Worm (Caenorhabditis elegans) whole organism, L2 larva: ENCODE data around the gene F47B7.4.

Experiments
- R02D3.7 ChIP-seq: fragments of 150-350 bp; optimal IDR thresholded peaks from 2 replicates; lab custom pipeline; 2014; ENCODE audit warnings: missing biosample characterization, missing genetic modification characterization
- crh-2 ChIP-seq: sonication (generic microtip); optimal IDR thresholded peaks from 2 replicates; lab custom pipeline; 2017; ENCODE audit warnings: missing biosample characterization, missing genetic modification characterization
- fos-1 ChIP-seq: fragments of 150-350 bp; optimal IDR thresholded peaks from 2 replicates; lab custom pipeline; 2014; ENCODE audit warnings: missing biosample characterization, missing genetic modification characterization
- gmeb-1 ChIP-seq: fragments of 150-350 bp; optimal IDR thresholded peaks from 2 replicates; lab custom pipeline; 2014; ENCODE audit warnings: missing biosample characterization, missing genetic modification characterization
- sem-4 ChIP-seq: fragments of 150-350 bp; optimal IDR thresholded peaks from 2 replicates; lab custom pipeline; 2014; ENCODE audit warnings: missing biosample characterization, missing genetic modification reagents, missing genetic modification characterization
- skn-1 ChIP-seq: sonication (generic microtip); optimal IDR thresholded peaks from 2 replicates; lab custom pipeline; 2017; ENCODE audit warnings: missing biosample characterization, missing genetic modification characterization

DNA sequence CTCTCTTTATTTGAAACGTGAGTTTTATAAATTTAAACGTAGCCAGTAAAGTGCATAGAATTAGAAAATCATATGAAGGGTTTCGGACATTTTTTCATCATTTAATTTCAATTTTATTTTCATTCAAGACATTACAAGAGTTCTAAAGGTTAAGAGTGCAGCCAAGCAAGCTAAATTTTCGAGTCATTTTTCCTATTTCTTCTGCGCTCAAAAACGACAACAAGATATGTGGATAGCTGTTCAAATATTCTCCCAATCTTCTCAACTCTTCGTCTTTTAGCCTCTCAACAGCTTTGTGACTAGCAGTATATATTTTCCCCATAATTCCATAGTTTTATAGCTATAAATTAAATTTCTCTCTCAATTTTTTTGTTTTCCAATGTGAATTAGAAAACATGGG lies 17.2 kb upstream of the F47B7.4 start:
- no peak for TF ChIP-seq R02D3.7 (tag; lab: Kevin White, UChicago)
- TF ChIP-seq skn-1: no peak
- TF ChIP-seq fos-1 (tag; lab: Kevin White, UChicago): no peak
- no peak for TF ChIP-seq gmeb-1 (tag; lab: Kevin White, UChicago)
- TF ChIP-seq crh-2 (tag; lab: Kevin White, UChicago): no peak
- TF ChIP-seq sem-4 (tag; lab: Kevin White, UChicago): no peak
